Worm (Caenorhabditis elegans) whole organism, L2 larva: ENCODE results near the gene clec-243.

Experiments
- R02D3.7 ChIP-seq: fragments of 150-350 bp; optimal IDR thresholded peaks from 2 replicates; lab custom pipeline; 2014; ENCODE audit warnings: missing biosample characterization, missing genetic modification characterization
- elt-1 ChIP-seq: fragments of 150-350 bp; optimal IDR thresholded peaks from 2 replicates; lab custom pipeline; 2014; ENCODE audit warnings: missing biosample characterization, missing genetic modification characterization
- lin-13 ChIP-seq: fragments of 150-350 bp; optimal IDR thresholded peaks from 2 replicates; lab custom pipeline; 2014; ENCODE audit warnings: missing biosample characterization, missing genetic modification reagents, missing genetic modification characterization
- nhr-25 ChIP-seq: fragments of 150-350 bp; sonication (generic microtip); optimal IDR thresholded peaks from 3 replicates; lab custom pipeline; 2014; ENCODE audit warnings: missing biosample characterization, missing genetic modification characterization

DNA sequence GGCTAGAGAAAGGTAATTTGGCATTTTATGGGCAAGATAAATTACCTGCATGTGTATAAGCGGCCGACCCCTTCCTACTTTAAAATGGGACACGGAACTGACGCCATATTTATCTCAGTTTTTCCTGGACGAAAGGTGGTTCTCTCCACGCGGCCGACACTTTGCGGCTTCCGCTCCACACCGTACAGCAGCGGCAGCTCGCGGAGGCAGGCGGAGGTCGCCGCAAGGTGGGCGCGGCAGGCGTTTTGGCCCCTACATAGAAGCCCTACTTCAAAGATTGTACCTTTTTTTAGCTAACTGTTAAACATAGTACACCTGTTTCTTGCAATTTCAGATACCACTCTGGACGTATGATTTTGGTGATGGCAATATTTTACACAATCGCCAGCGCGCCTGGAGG is 42.3 kb downstream of the clec-243 start:
- TF ChIP-seq nhr-25 (tag; lab: Kevin White, UChicago) (no peak), R02D3.7 (no peak), lin-13 (GFP tag; lab: Kevin White, UChicago) (no peak), elt-1 (tag; lab: Kevin White, UChicago) (no peak)
